Worm (Caenorhabditis elegans): ENCODE measurements around the gene C36C9.11.

ce11 chrX:1718479-1718878 is 31.3 kb downstream of the C36C9.11 start, which contains the start of gene fbxa-53:
- TF ChIP-seq skn-1 (tag; optimal IDR thresholded peaks at IDR 0.05) (no peak), dmd-4 (tag; optimal IDR thresholded peaks at IDR 0.05) (no peak), ama-1 (optimal IDR thresholded peaks at IDR 0.05) (no peak)
